Fruit fly (Drosophila melanogaster): ENCODE measurements around the gene CG34164.

Gene CG34164

dm6 chr2L:12026458-12027431, 29.4 kb upstream of the CG34164 start (continued):
- TF ChIP-seq CG2202 (tag; optimal IDR thresholded peaks at IDR 0.05) (no peak), CG17802 (tag; optimal IDR thresholded peaks at IDR 0.05) (peak; percentile 0), CG32767 (GFP tag; IDR thresholded peaks at IDR 0.05) (0 out of 2 replicates have a peak, but pooled peaks have one; percentile 30), schlank (tag; optimal IDR thresholded peaks at IDR 0.05) (no peak), Fer3 (tag; optimal IDR thresholded peaks at IDR 0.05) (peak; percentile 24), inv (GFP tag; IDR thresholded peaks at IDR 0.05; ENCODE audit: partially characterized antibody) (no peak), tin (GFP tag; optimal IDR thresholded peaks at IDR 0.05) (peak; percentile 30), Deaf1 (tag; optimal IDR thresholded peaks at IDR 0.05) (peak; percentile 8), CG1233 (GFP tag; optimal IDR thresholded peaks at IDR 0.05) (peak; percentile 54), dysf (GFP tag; IDR thresholded peaks at IDR 0.05) (peak; percentile 65), Stat92E (GFP tag; optimal IDR thresholded peaks at IDR 0.05) (no peak), CG18262 (tag; optimal IDR thresholded peaks at IDR 0.05) (peak; percentile 79), Hr51 (GFP tag; optimal IDR thresholded peaks at IDR 0.05) (peak in 1 of 2 experiments; percentile 75), CG3726 (GFP tag; IDR thresholded peaks at IDR 0.05) (0 out of 3 replicates have a peak, but pooled peaks have one; percentile 47), CG13775 (GFP tag; optimal IDR thresholded peaks at IDR 0.05) (peak; percentile 72), CG13894 (tag; optimal IDR thresholded peaks at IDR 0.05) (peak; percentile 1), cwo (GFP tag; optimal IDR thresholded peaks at IDR 0.05) (peak; percentile 1), CG1529 (GFP tag; optimal IDR thresholded peaks at IDR 0.05) (peak; percentile 27), Max (GFP tag; optimal IDR thresholded peaks at IDR 0.05) (peak; percentile 54), ATbp (GFP tag; optimal IDR thresholded peaks at IDR 0.05) (peak; percentile 41), tna (GFP tag; IDR thresholded peaks at IDR 0.05; ENCODE audit: partially characterized antibody) (no peak), Ptx1 (GFP tag; IDR thresholded peaks at IDR 0.05) (peak; percentile 57), en (GFP tag; optimal IDR thresholded peaks at IDR 0.05) (no peak), MESR4 (GFP tag; optimal IDR thresholded peaks at IDR 0.05) (no peak), da (GFP tag; optimal IDR thresholded peaks at IDR 0.05) (peak; percentile 12), CG3407 (GFP tag; optimal IDR thresholded peaks at IDR 0.05) (peak; percentile 42), Xbp1 (GFP tag; optimal IDR thresholded peaks at IDR 0.05) (peak; percentile 61), CG16813 (GFP tag; IDR thresholded peaks at IDR 0.05; ENCODE audit: partially characterized antibody) (no peak), Antp (GFP tag; optimal IDR thresholded peaks at IDR 0.05) (no peak), Six4 (GFP tag; optimal IDR thresholded peaks at IDR 0.05) (peak; percentile 44), peb (GFP tag; IDR thresholded peaks at IDR 0.05) (no peak), slp2 (GFP tag; optimal IDR thresholded peaks at IDR 0.05) (no peak), chm (GFP tag; IDR thresholded peaks at IDR 0.05) (0 out of 2 replicates have a peak, but pooled peaks have one; percentile 40), CG34422 (GFP tag; IDR thresholded peaks at IDR 0.05) (peak; percentile 44; the same call in 2 of the 3 replicates), CHES-1-like (GFP tag; optimal IDR thresholded peaks at IDR 0.05) (peak; percentile 31), CG16863 (GFP tag; optimal IDR thresholded peaks at IDR 0.05) (peak; percentile 15), wdn (GFP tag; IDR thresholded peaks at IDR 0.05) (no peak), Ravus (GFP tag; IDR thresholded peaks at IDR 0.05) (peak; percentile 37), CG11247 (GFP tag; IDR thresholded peaks at IDR 0.05) (peak; percentile 31; the same call in 1 of the 2 replicates), Hmx (GFP tag; optimal IDR thresholded peaks at IDR 0.05) (no peak), CG11085 (GFP tag; IDR thresholded peaks at IDR 0.05) (peak; percentile 63), insv (GFP tag; optimal IDR thresholded peaks at IDR 0.05) (no peak), CG12769 (tag; optimal IDR thresholded peaks at IDR 0.05) (peak; percentile 22), CG14710 (tag; optimal IDR thresholded peaks at IDR 0.05) (peak; percentile 67), CG4424 (GFP tag; optimal IDR thresholded peaks at IDR 0.05) (peak; percentile 61), CG31388 (GFP tag; optimal IDR thresholded peaks at IDR 0.05) (no peak), rib (GFP tag; IDR thresholded peaks at IDR 0.05) (no peak)
